Worm (Caenorhabditis elegans) whole organism, L1 larva: ENCODE results near the gene lact-5.

ENCODE experiments used
- lin-13 ChIP-seq: fragments of 150-350 bp; optimal IDR thresholded peaks from 2 replicates; lab custom pipeline; 2014; ENCODE audit warnings: missing biosample characterization, missing genetic modification reagents, missing genetic modification characterization
- nhr-12 ChIP-seq: sonication (generic microtip); optimal IDR thresholded peaks from 2 replicates; lab custom pipeline; 2017; ENCODE audit warnings: missing biosample characterization, missing genetic modification characterization

DNA sequence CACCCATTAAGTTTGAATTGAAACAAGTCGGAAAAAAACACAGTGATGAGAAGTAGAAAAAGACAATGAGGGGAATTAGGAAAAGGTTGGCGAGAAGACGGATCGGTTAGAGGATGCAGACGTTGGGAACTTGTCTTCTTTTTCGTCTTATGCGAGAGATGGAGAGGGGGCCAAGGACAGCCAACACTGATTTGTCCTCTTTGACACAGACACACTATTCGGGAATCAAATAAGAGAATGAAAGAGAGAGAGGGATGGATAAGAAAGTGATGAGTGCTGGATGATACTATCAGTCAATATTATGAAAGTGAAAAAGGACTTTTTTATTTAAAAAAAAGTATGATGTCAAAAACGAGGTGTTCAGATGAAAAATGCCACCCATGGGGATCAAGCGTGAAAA lies at the start of gene lact-5:
- no peak for TF ChIP-seq lin-13 (GFP tag; lab: Kevin White, UChicago)
- TF ChIP-seq nhr-12 (tag; lab: Kevin White, UChicago) = no peak
